Fruit fly (Drosophila melanogaster) whole organism, embryonic: ENCODE results near the gene Cypl.

Experiments used
- Asciz ChIP-seq: fragments of 200-800 bp; sonication (Bioruptor generic); optimal IDR thresholded peaks from 2 replicates; lab custom pipeline; 2017; ENCODE audit warnings: missing biosample characterization, mild to moderate bottlenecking, missing genetic modification characterization, missing genetic modification reagents
- Bdp1 ChIP-seq: fragments of 200-800 bp; sonication (Bioruptor generic); optimal IDR thresholded peaks from 3 replicates; lab custom pipeline; 2016; ENCODE audit warnings: missing biosample characterization, missing genetic modification characterization
- CG10366 ChIP-seq: fragments of 200-800 bp; sonication (Bioruptor generic); IDR thresholded peaks from 2 replicates; pipeline ENCODE4 v1.3.6; 2022; ENCODE audit warnings: missing biosample characterization, missing genetic modification characterization
- CG11696 ChIP-seq: fragments of 200-800 bp; sonication (Bioruptor generic); IDR thresholded peaks from 2 replicates; pipeline ENCODE4 v1.3.6; 2022; ENCODE audit warnings: missing biosample characterization, missing genetic modification characterization
- CG12071 ChIP-seq: fragments of 200-800 bp; sonication (Bioruptor generic); optimal IDR thresholded peaks from 3 replicates; lab custom pipeline; 2018; ENCODE audit warnings: missing biosample characterization, mild to moderate bottlenecking, missing genetic modification characterization
- CG13424 ChIP-seq: fragments of 200-800 bp; sonication (Bioruptor generic); optimal IDR thresholded peaks from 2 replicates; lab custom pipeline; 2019; ENCODE audit warnings: missing biosample characterization, mild to moderate bottlenecking, missing genetic modification characterization, moderate library complexity
- CG17359 ChIP-seq: fragments of 200-800 bp; sonication (Bioruptor generic); optimal IDR thresholded peaks from 3 replicates; lab custom pipeline; 2018; ENCODE audit warnings: missing biosample characterization, mild to moderate bottlenecking, missing genetic modification characterization, moderate library complexity
- CG1832 ChIP-seq: fragments of 200-800 bp; sonication (Bioruptor generic); optimal IDR thresholded peaks from 2 replicates; lab custom pipeline; 2017; ENCODE audit warnings: missing biosample characterization, mild to moderate bottlenecking, missing genetic modification characterization, inconsistent platforms
- CG18599 ChIP-seq: fragments of 200-800 bp; sonication (Bioruptor generic); optimal IDR thresholded peaks from 3 replicates; lab custom pipeline; 2017; ENCODE audit warnings: missing biosample characterization, missing genetic modification characterization, mild to moderate bottlenecking, moderate library complexity, missing genetic modification reagents
- CG18619 ChIP-seq: fragments of 200-800 bp; sonication (Bioruptor generic); optimal IDR thresholded peaks from 3 replicates; lab custom pipeline; 2017; ENCODE audit warnings: missing biosample characterization, mild to moderate bottlenecking, missing genetic modification characterization
- CG2116 ChIP-seq: fragments of 200-800 bp; sonication (Bioruptor generic); optimal IDR thresholded peaks from 3 replicates; lab custom pipeline; 2018; ENCODE audit warnings: missing biosample characterization, mild to moderate bottlenecking, missing genetic modification characterization
- CG2875 ChIP-seq: fragments of 200-800 bp; sonication (Bioruptor generic); optimal IDR thresholded peaks from 2 replicates; lab custom pipeline; 2017; ENCODE audit warnings: missing biosample characterization, mild to moderate bottlenecking, missing genetic modification characterization, missing genetic modification reagents
- CG31365 ChIP-seq: fragments of 200-800 bp; sonication (Bioruptor generic); optimal IDR thresholded peaks from 2 replicates; lab custom pipeline; 2018; ENCODE audit warnings: missing biosample characterization, mild to moderate bottlenecking, missing genetic modification characterization
- CG3281 ChIP-seq: fragments of 200-800 bp; sonication (Bioruptor generic); optimal IDR thresholded peaks from 3 replicates; lab custom pipeline; 2017; ENCODE audit warnings: missing biosample characterization, mild to moderate bottlenecking, missing genetic modification characterization
- CG34422 ChIP-seq: fragments of 200-800 bp; sonication (Bioruptor generic); IDR thresholded peaks from 3 replicates; pipeline ENCODE4 v1.3.6; 2022; ENCODE audit warnings: missing biosample characterization, missing genetic modification characterization
- CG4617 ChIP-seq: fragments of 200-800 bp; sonication (Bioruptor generic); optimal IDR thresholded peaks from 3 replicates; lab custom pipeline; 2016; ENCODE audit warnings: missing biosample characterization, missing genetic modification characterization, borderline replicate concordance
- CG6765 ChIP-seq: fragments of 200-800 bp; sonication (Bioruptor generic); optimal IDR thresholded peaks from 3 replicates; lab custom pipeline; 2017; ENCODE audit warnings: missing biosample characterization, mild to moderate bottlenecking, missing genetic modification characterization
- CG7963 ChIP-seq: fragments of 200-800 bp; sonication (Bioruptor generic); IDR thresholded peaks from 3 replicates; pipeline ENCODE4 v1.3.6; 2022; ENCODE audit warnings: missing biosample characterization, missing genetic modification characterization; ENCODE audit not compliant: partially characterized antibody
- CG8478 ChIP-seq: fragments of >200 bp; optimal IDR thresholded peaks from 2 replicates; lab custom pipeline; 2018
- CG9609 ChIP-seq: fragments of 200-800 bp; sonication (Bioruptor generic); optimal IDR thresholded peaks from 3 replicates; lab custom pipeline; 2016; ENCODE audit warnings: missing biosample characterization, missing genetic modification characterization
- Dip2 ChIP-seq: fragments of 200-800 bp; sonication (Bioruptor generic); IDR thresholded peaks from 2 replicates; pipeline ENCODE4 v1.3.6; 2022; ENCODE audit warnings: missing biosample characterization, missing genetic modification characterization
- Drgx ChIP-seq: fragments of 200-800 bp; sonication (Bioruptor generic); IDR thresholded peaks from 2 replicates; pipeline ENCODE4 v1.3.6; 2022; ENCODE audit warnings: missing biosample characterization, missing genetic modification characterization
- Ets97D ChIP-seq: fragments of 200-800 bp; sonication (Bioruptor generic); optimal IDR thresholded peaks from 3 replicates; lab custom pipeline; 2016; ENCODE audit warnings: missing biosample characterization, missing genetic modification characterization
- Gsc ChIP-seq: fragments of 200-800 bp; sonication (Bioruptor generic); IDR thresholded peaks from 2 replicates; pipeline ENCODE4 v1.3.6; 2022; ENCODE audit warnings: missing biosample characterization, missing genetic modification characterization
- HLHmδ ChIP-seq: fragments of 200-800 bp; sonication (Bioruptor generic); optimal IDR thresholded peaks from 2 replicates; lab custom pipeline; 2018; ENCODE audit warnings: missing biosample characterization, mild to moderate bottlenecking, missing genetic modification characterization, moderate library complexity
- Hmr ChIP-seq: fragments of 200-800 bp; sonication (Bioruptor generic); optimal IDR thresholded peaks from 3 replicates; lab custom pipeline; 2017; ENCODE audit warnings: mild to moderate bottlenecking, missing biosample characterization, missing genetic modification reagents, missing genetic modification characterization
- Mrtf ChIP-seq: fragments of 200-800 bp; sonication (Bioruptor generic); IDR thresholded peaks from 3 replicates; pipeline ENCODE4 v1.3.6; 2022; ENCODE audit warnings: missing biosample characterization, missing genetic modification characterization
- Myb ChIP-seq: fragments of 200-800 bp; sonication (Bioruptor generic); optimal IDR thresholded peaks from 2 replicates; lab custom pipeline; 2016; ENCODE audit warnings: missing biosample characterization, missing genetic modification characterization
- Optix ChIP-seq: fragments of 200-800 bp; sonication (Bioruptor generic); IDR thresholded peaks from 3 replicates; pipeline ENCODE4 v1.3.6; 2022; ENCODE audit warnings: missing biosample characterization, missing genetic modification characterization
- Sox102F ChIP-seq: fragments of 200-800 bp; sonication (Bioruptor generic); optimal IDR thresholded peaks from 2 replicates; lab custom pipeline; 2018; ENCODE audit warnings: missing biosample characterization, mild to moderate bottlenecking, missing genetic modification characterization, moderate library complexity
- Sry-β ChIP-seq: fragments of 200-800 bp; sonication (Bioruptor generic); optimal IDR thresholded peaks from 2 replicates; lab custom pipeline; 2018; ENCODE audit warnings: missing biosample characterization, mild to moderate bottlenecking, missing genetic modification characterization, moderate library complexity
- Trl ChIP-seq, 3 experiments: fragments of >200 bp in 2 of 3; fragments of 200-800 bp in 1 of 3; sonication (Bioruptor generic) in 1 of 3; optimal IDR thresholded peaks; 2 replicates in 1 of 3; 3 replicates in 2 of 3; lab custom pipeline; 2016 to 2017; ENCODE audit warnings: missing biosample characterization in 1 of 3, missing genetic modification characterization in 1 of 3
- Usf ChIP-seq: fragments of 200-800 bp; sonication (Bioruptor generic); optimal IDR thresholded peaks from 2 replicates; lab custom pipeline; 2017; ENCODE audit warnings: missing genotype, missing biosample characterization, missing genetic modification characterization
- btn ChIP-seq: fragments of 200-800 bp; sonication (Bioruptor generic); optimal IDR thresholded peaks from 2 replicates; lab custom pipeline; 2016; ENCODE audit warnings: missing biosample characterization, missing genetic modification characterization
- chif ChIP-seq, 2 experiments: fragments of 200-800 bp; sonication (Bioruptor generic); optimal IDR thresholded peaks; 3 replicates each; lab custom pipeline; 2016; ENCODE audit warnings: missing biosample characterization in 2 of 2, missing genetic modification characterization in 2 of 2
- crol ChIP-seq: fragments of 200-800 bp; sonication (Bioruptor generic); IDR thresholded peaks from 2 replicates; pipeline ENCODE4 v1.3.6; 2022; ENCODE audit warnings: missing biosample characterization, missing genetic modification characterization
- dmrt11E ChIP-seq: fragments of 200-800 bp; sonication (Bioruptor generic); optimal IDR thresholded peaks from 3 replicates; lab custom pipeline; 2018; ENCODE audit warnings: missing biosample characterization, mild to moderate bottlenecking, missing genetic modification characterization, moderate library complexity
- eyg ChIP-seq: fragments of 200-800 bp; sonication (Bioruptor generic); optimal IDR thresholded peaks from 3 replicates; lab custom pipeline; 2016; ENCODE audit warnings: missing biosample characterization, missing genetic modification characterization
- gcm ChIP-seq: fragments of 200-800 bp; sonication (Bioruptor generic); optimal IDR thresholded peaks from 2 replicates; lab custom pipeline; 2019; ENCODE audit warnings: missing biosample characterization, mild to moderate bottlenecking, missing genetic modification characterization, moderate library complexity
- gem ChIP-seq: fragments of 200-800 bp; sonication (Bioruptor generic); optimal IDR thresholded peaks from 2 replicates; lab custom pipeline; 2019; ENCODE audit warnings: missing biosample characterization, mild to moderate bottlenecking, missing genetic modification characterization, moderate library complexity
- gt ChIP-seq: fragments of 200-800 bp; sonication (Bioruptor generic); IDR thresholded peaks from 2 replicates; pipeline ENCODE4 v1.3.6; 2022; ENCODE audit warnings: missing biosample characterization, missing genetic modification characterization
- hbn ChIP-seq: fragments of 200-800 bp; sonication (Bioruptor generic); IDR thresholded peaks from 2 replicates; pipeline ENCODE4 v1.3.6; 2022; ENCODE audit warnings: missing biosample characterization, missing genetic modification characterization; ENCODE audit not compliant: partially characterized antibody
- nau ChIP-seq: fragments of 200-800 bp; sonication (Bioruptor generic); optimal IDR thresholded peaks from 3 replicates; lab custom pipeline; 2017; ENCODE audit warnings: missing biosample characterization, mild to moderate bottlenecking, missing genetic modification characterization, missing genetic modification reagents
- peb ChIP-seq: fragments of 200-800 bp; sonication (Bioruptor generic); IDR thresholded peaks from 2 replicates; pipeline ENCODE4 v1.3.6; 2022; ENCODE audit warnings: missing biosample characterization, missing genetic modification characterization
- repo ChIP-seq: fragments of 200-800 bp; sonication (Bioruptor generic); optimal IDR thresholded peaks from 2 replicates; lab custom pipeline; 2016; ENCODE audit warnings: missing biosample characterization, missing genetic modification characterization
- shn ChIP-seq: fragments of 200-800 bp; sonication (Bioruptor generic); optimal IDR thresholded peaks from 3 replicates; lab custom pipeline; 2016; ENCODE audit warnings: missing biosample characterization, missing genetic modification characterization
- so ChIP-seq: fragments of 200-800 bp; sonication (Bioruptor generic); IDR thresholded peaks from 3 replicates; pipeline ENCODE4 v1.3.6; 2022; ENCODE audit warnings: missing biosample characterization, missing genetic modification characterization

The Cypl gene

dm6 chr3L:589290-590281 lies 46.9 kb upstream of the Cypl start (continued):
- TF ChIP-seq Dip2 (no peak), Myb (GFP tag; lab: Kevin White, UChicago) (peak; percentile 82), shn (peak; percentile 91), Hmr (GFP tag; lab: Kevin White, UChicago) (peak; percentile 85), CG7963 (GFP tag; lab: Robert Waterston, UW) (no peak), CG18599 (GFP tag; lab: Kevin White, UChicago) (peak; percentile 91), btn (GFP tag; lab: Kevin White, UChicago) (peak; percentile 85), gcm (GFP tag; lab: Kevin White, UChicago) (peak; percentile 89), Optix (GFP tag; lab: Robert Waterston, UW) (peak; percentile 88), peb (peak; percentile 81), CG34422 (peak; percentile 91), Mrtf (GFP tag; lab: Robert Waterston, UW) (peak; percentile 91), crol (GFP tag; lab: Robert Waterston, UW) (peak; percentile 41; the same call in 1 of the 2 replicates), CG3281 (GFP tag; lab: Kevin White, UChicago) (peak; percentile 85), Sox102F (GFP tag; lab: Kevin White, UChicago) (peak; percentile 86), eyg (GFP tag; lab: Kevin White, UChicago) (peak; percentile 79), CG8478 (lab: Kevin White, UChicago) (no peak), gem (tag; lab: Kevin White, UChicago) (peak; percentile 91), CG31365 (tag; lab: Kevin White, UChicago) (peak; percentile 70), CG6765 (GFP tag; lab: Kevin White, UChicago) (peak; percentile 63), CG13424 (tag; lab: Kevin White, UChicago) (peak; percentile 91), nau (GFP tag; lab: Kevin White, UChicago) (no peak), hbn (GFP tag; lab: Robert Waterston, UW) (no peak), CG10366 (GFP tag; lab: Robert Waterston, UW) (peak; percentile 92), Usf (peak; percentile 88), CG9609 (peak; percentile 93), CG12071 (GFP tag; lab: Kevin White, UChicago) (peak; percentile 93), CG11696 (GFP tag; lab: Robert Waterston, UW) (peak; percentile 82), CG2875 (GFP tag; lab: Kevin White, UChicago) (peak; percentile 85), CG4617 (peak; percentile 62), CG2116 (GFP tag; lab: Kevin White, UChicago) (peak; percentile 40), repo (GFP tag; lab: Kevin White, UChicago) (peak; percentile 91), Asciz (GFP tag; lab: Kevin White, UChicago) (peak; percentile 73), Trl (optimal IDR thresholded peaks at IDR 0.05; lab: Kevin White, UChicago) (peak in 1 of 2 experiments; percentile 11), Trl (GFP tag; optimal IDR thresholded peaks at IDR 0.05; lab: Kevin White, UChicago) (peak; percentile 91), HLHmδ (GFP tag; lab: Kevin White, UChicago) (no peak), Bdp1 (GFP tag; lab: Kevin White, UChicago) (peak; percentile 72), gt (GFP tag; lab: Robert Waterston, UW) (peak; percentile 86), so (peak; percentile 83; the same call in 2 of the 3 replicates), Drgx (GFP tag; lab: Robert Waterston, UW) (peak; percentile 93), CG18619 (GFP tag; lab: Kevin White, UChicago) (peak; percentile 89), Sry-β (GFP tag; lab: Kevin White, UChicago) (peak; percentile 7), CG1832 (peak; percentile 24), Gsc (GFP tag; lab: Robert Waterston, UW) (peak; percentile 77), chif (GFP tag; optimal IDR thresholded peaks at IDR 0.05; lab: Kevin White, UChicago) (peak; percentile 86 to 94), dmrt11E (tag; lab: Kevin White, UChicago) (peak; percentile 91), Ets97D (peak; percentile 56), CG17359 (tag; lab: Kevin White, UChicago) (peak; percentile 90)
